Fruit fly (Drosophila melanogaster) whole organism, pupa: ENCODE data around the gene CG42487.

Experiments used
- CG14655 ChIP-seq: fragments of 200-800 bp; sonication (Bioruptor generic); optimal IDR thresholded peaks from 3 replicates; lab custom pipeline; 2017; ENCODE audit warnings: mild to moderate bottlenecking, missing biosample characterization, missing genetic modification reagents, missing genetic modification characterization
- EcR ChIP-seq: fragments of 200-800 bp; sonication (Bioruptor generic); optimal IDR thresholded peaks from 3 replicates; lab custom pipeline; 2019; ENCODE audit warnings: missing biosample characterization, missing genetic modification characterization, mild to moderate bottlenecking, moderate library complexity, missing genetic modification reagents

DNA sequence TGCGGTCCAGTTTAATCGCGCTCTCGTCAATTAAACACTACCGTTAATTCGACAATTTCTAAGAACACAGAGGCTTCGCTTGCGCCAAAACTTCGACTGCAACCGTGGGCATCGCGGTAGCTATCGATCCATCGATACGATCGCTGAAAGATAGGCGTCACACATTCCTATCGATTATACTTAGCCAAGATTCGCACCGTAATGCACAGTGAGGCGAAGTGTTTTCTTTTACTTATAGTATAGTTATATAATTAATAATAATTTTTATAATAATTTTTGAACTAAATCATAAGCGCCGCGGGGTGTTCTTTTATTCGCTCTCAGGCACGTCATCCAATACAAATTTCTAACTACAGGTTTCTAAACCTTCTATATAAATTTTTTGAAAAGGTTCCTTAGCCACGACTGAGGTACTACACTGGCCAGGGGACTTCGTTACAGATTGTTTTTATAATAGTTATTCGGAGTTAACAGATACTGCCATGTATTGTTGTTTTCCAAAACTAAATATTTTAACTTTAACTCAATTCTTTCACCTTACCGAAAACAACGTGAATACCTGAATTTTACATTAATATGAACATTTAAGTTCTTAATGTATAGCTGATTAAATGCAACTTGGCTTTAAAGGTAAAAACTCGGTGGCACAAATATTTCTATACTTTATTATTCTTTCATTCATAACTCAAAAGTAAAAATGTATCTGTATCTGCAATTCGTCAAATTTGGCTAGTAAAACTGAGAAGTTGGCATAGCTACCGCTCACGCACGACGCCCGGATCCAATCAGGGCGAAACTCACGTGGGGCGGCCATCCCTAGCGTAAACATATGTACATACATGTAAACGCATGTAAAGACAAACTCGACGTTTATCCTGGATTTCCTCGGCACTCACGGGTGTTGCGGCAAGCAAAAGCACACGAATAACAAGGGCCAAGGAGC is 21.0 kb downstream of the CG42487 start, which contains the start of the genes NSD and BOD1:
- TF ChIP-seq EcR (GFP tag; lab: Kevin White, UChicago), result no peak
- no peak for TF ChIP-seq CG14655 (GFP tag; lab: Kevin White, UChicago)
